Fruit fly (Drosophila melanogaster): Measurements from ENCODE around the gene CG8916.

The CG8916 gene

DNA sequence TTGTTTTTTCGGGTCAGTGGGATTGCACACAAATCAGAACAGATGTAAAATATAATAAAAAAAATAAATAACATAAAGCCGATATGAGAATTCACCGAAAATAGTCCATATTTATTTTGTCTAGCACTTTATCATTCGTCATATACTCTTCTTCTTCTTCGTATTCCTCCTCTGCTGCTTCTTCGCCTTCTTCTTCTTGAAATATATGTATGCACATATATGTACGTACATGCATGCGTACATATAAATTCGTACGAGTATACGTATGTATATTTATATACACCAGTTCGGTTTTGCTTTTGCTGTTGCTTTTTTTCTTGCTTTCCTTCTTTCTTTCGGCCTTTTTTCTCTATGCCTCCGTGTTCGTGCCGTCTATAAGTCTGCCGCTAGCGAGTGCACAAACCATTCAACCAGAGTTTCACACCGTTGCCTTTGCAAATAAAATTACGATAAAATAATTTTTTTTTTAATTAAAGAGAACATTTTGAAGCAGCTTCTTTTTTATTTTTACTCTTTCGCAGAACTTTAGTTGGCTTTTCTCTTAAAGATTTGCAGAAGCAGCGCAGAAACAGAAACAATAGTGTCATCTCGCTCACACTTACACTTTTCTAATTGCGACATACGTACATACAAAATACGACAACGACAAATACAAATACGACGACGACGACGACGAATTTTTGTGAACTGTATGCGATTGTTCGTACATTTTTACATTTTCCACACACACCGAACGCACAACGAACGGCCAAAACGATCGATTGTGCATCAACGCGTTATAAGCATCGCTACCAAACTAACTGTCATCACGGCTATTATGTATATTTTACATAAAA, 35.1 kb upstream of the CG8916 start (continued):
- TF ChIP-seq rib (GFP tag; IDR thresholded peaks at IDR 0.05), result 0 out of 2 replicates have a peak, but pooled peaks have one; percentile 44
- no peak for TF ChIP-seq CG4820 (GFP tag; optimal IDR thresholded peaks at IDR 0.05)
- TF ChIP-seq gcm (GFP tag; optimal IDR thresholded peaks at IDR 0.05), result no peak
- no peak for TF ChIP-seq sisA (GFP tag; IDR thresholded peaks at IDR 0.05)
- no peak for TF ChIP-seq CG12071 (GFP tag; optimal IDR thresholded peaks at IDR 0.05)
- no peak for TF ChIP-seq CG11247 (GFP tag; IDR thresholded peaks at IDR 0.05)
- no peak for TF ChIP-seq chm (GFP tag; IDR thresholded peaks at IDR 0.05)
- TF ChIP-seq nau (GFP tag; optimal IDR thresholded peaks at IDR 0.05), result no peak
- TF ChIP-seq NC2β (GFP tag; optimal IDR thresholded peaks at IDR 0.05), result no peak
- no peak for TF ChIP-seq sens-2 (GFP tag; IDR thresholded peaks at IDR 0.05)
- TF ChIP-seq bigmax (GFP tag; optimal IDR thresholded peaks at IDR 0.05), result no peak
- no peak for TF ChIP-seq CG15514 (GFP tag; optimal IDR thresholded peaks at IDR 0.05)
- no peak for TF ChIP-seq CG14860 (GFP tag; IDR thresholded peaks at IDR 0.05; ENCODE audit: partially characterized antibody)
- TF ChIP-seq CG3407 (GFP tag; optimal IDR thresholded peaks at IDR 0.05), result no peak
- no peak for TF ChIP-seq CG9876 (GFP tag; optimal IDR thresholded peaks at IDR 0.05)
- TF ChIP-seq fd64A (GFP tag; optimal IDR thresholded peaks at IDR 0.05), result no peak
- no peak for TF ChIP-seq Hsf (GFP tag; optimal IDR thresholded peaks at IDR 0.05)
- no peak for TF ChIP-seq cas (GFP tag; IDR thresholded peaks at IDR 0.05)
- TF ChIP-seq CG18476 (GFP tag; optimal IDR thresholded peaks at IDR 0.05), result no peak
- TF ChIP-seq ac (GFP tag; optimal IDR thresholded peaks at IDR 0.05), result no peak
- no peak for TF ChIP-seq CG42726 (GFP tag; IDR thresholded peaks at IDR 0.05; ENCODE audit: partially characterized antibody)
- no peak for TF ChIP-seq sima (GFP tag; optimal IDR thresholded peaks at IDR 0.05)
- no peak for TF ChIP-seq CG10209 (GFP tag; optimal IDR thresholded peaks at IDR 0.05)
- TF ChIP-seq Nf-YB (GFP tag; optimal IDR thresholded peaks at IDR 0.05), result no peak
- no peak for TF ChIP-seq CHES-1-like (GFP tag; optimal IDR thresholded peaks at IDR 0.05)
- no peak for TF ChIP-seq prd (optimal IDR thresholded peaks at IDR 0.05)
- no peak for TF ChIP-seq prd (GFP tag; IDR thresholded peaks at IDR 0.05)
- TF ChIP-seq tin (GFP tag; optimal IDR thresholded peaks at IDR 0.05), result no peak
- TF ChIP-seq CG8281 (tag; optimal IDR thresholded peaks at IDR 0.05), result no peak
- TF ChIP-seq CG11696 (GFP tag; IDR thresholded peaks at IDR 0.05), result no peak
- TF ChIP-seq tio (GFP tag; optimal IDR thresholded peaks at IDR 0.05), result no peak
- no peak for TF ChIP-seq dmrt99B (tag; optimal IDR thresholded peaks at IDR 0.05)
- no peak for TF ChIP-seq Dfd (GFP tag; optimal IDR thresholded peaks at IDR 0.05)
- TF ChIP-seq ci (GFP tag; IDR thresholded peaks at IDR 0.05), result peak; percentile 34; the same call in 1 of the 3 replicates
- no peak for TF ChIP-seq lov (optimal IDR thresholded peaks at IDR 0.05)
- TF ChIP-seq lov (GFP tag; IDR thresholded peaks at IDR 0.05), result no peak
- peak; percentile 93 for TF ChIP-seq CG10321 (GFP tag; IDR thresholded peaks at IDR 0.05)
- no peak for TF ChIP-seq CG7745 (tag; optimal IDR thresholded peaks at IDR 0.05)
- TF ChIP-seq CG7372 (GFP tag; IDR thresholded peaks at IDR 0.05), result no peak
- no peak for TF ChIP-seq CG4360 (GFP tag; IDR thresholded peaks at IDR 0.05)
- TF ChIP-seq CG14710 (tag; optimal IDR thresholded peaks at IDR 0.05), result peak; percentile 17
- no peak for TF ChIP-seq Pdp1 (GFP tag; optimal IDR thresholded peaks at IDR 0.05)
- no peak for TF ChIP-seq HLHmδ (GFP tag; optimal IDR thresholded peaks at IDR 0.05)
- no peak for TF ChIP-seq ranshi (GFP tag; IDR thresholded peaks at IDR 0.05)
- TF ChIP-seq Dip2 (GFP tag; IDR thresholded peaks at IDR 0.05), result no peak
- no peak for TF ChIP-seq p53 (GFP tag; optimal IDR thresholded peaks at IDR 0.05)
- TF ChIP-seq trem (tag; optimal IDR thresholded peaks at IDR 0.05), result peak; percentile 48
- no peak for TF ChIP-seq CG9727 (GFP tag; optimal IDR thresholded peaks at IDR 0.05)
- TF ChIP-seq CG2199 (GFP tag; IDR thresholded peaks at IDR 0.05), result 0 out of 3 replicates have a peak, but pooled peaks have one; percentile 62
- no peak for TF ChIP-seq scrt (GFP tag; optimal IDR thresholded peaks at IDR 0.05)

Data from whole organism, embryonic.